Fruit fly (Drosophila melanogaster): Measurements from ENCODE around the gene CG18302.

Gene CG18302

dm6 chr2L:10502862-10503261 lies 31.3 kb upstream of the CG18302 start:
- no peak for TF ChIP-seq Rel (GFP tag; optimal IDR thresholded peaks at IDR 0.05)
- TF ChIP-seq Rel (tag; optimal IDR thresholded peaks at IDR 0.05): peak; percentile 78
- TF ChIP-seq dsf (GFP tag; optimal IDR thresholded peaks at IDR 0.05; ENCODE audit: borderline replicate concordance): no peak

- no peak for TF ChIP-seq Jra (GFP tag; optimal IDR thresholded peaks at IDR 0.05)
- TF ChIP-seq brk (GFP tag; optimal IDR thresholded peaks at IDR 0.05): no peak
- TF ChIP-seq Dif (GFP tag; optimal IDR thresholded peaks at IDR 0.05; ENCODE audit: partially characterized antibody): no peak
- no peak for TF ChIP-seq woc (GFP tag; optimal IDR thresholded peaks at IDR 0.05)
- TF ChIP-seq Vsx2 (GFP tag; optimal IDR thresholded peaks at IDR 0.05; ENCODE audit: partially characterized antibody): no peak
- no peak for TF ChIP-seq psq (GFP tag; optimal IDR thresholded peaks at IDR 0.05)
- no peak for TF ChIP-seq CrebA (GFP tag; optimal IDR thresholded peaks at IDR 0.05; ENCODE audit: borderline replicate concordance)
- no peak for TF ChIP-seq Rel (GFP tag; optimal IDR thresholded peaks at IDR 0.05)
- no peak for TF ChIP-seq Rel (tag; optimal IDR thresholded peaks at IDR 0.05)
- TF ChIP-seq usp (GFP tag; optimal IDR thresholded peaks at IDR 0.05): no peak
- TF ChIP-seq fru (GFP tag; optimal IDR thresholded peaks at IDR 0.05): no peak
- no peak for TF ChIP-seq lola (GFP tag; optimal IDR thresholded peaks at IDR 0.05)
- TF ChIP-seq h (GFP tag; optimal IDR thresholded peaks at IDR 0.05): no peak
- TF ChIP-seq GATAd (GFP tag; optimal IDR thresholded peaks at IDR 0.05): no peak
- no peak for TF ChIP-seq sv (GFP tag; optimal IDR thresholded peaks at IDR 0.05)
- no peak for TF ChIP-seq CG32264 (GFP tag; optimal IDR thresholded peaks at IDR 0.05)
- TF ChIP-seq Sp1 (GFP tag; optimal IDR thresholded peaks at IDR 0.05): no peak
- no peak for TF ChIP-seq Hr83 (GFP tag; optimal IDR thresholded peaks at IDR 0.05; ENCODE audit: poor library complexity, severe bottlenecking)
- no peak for TF ChIP-seq sage (GFP tag; optimal IDR thresholded peaks at IDR 0.05)
- TF ChIP-seq Hr78 (GFP tag; optimal IDR thresholded peaks at IDR 0.05): no peak
- no peak for TF ChIP-seq HLH106 (tag; optimal IDR thresholded peaks at IDR 0.05)
These were observed 30.7 kb upstream of the CG18302 start for dm6 chr2L:10503356-10503977.

dm6 chr2L:10504895-10505294 lies 29.2 kb upstream of the CG18302 start:
- TF ChIP-seq br (GFP tag; optimal IDR thresholded peaks at IDR 0.05): peak; percentile 31
- TF ChIP-seq Sp1 (GFP tag; optimal IDR thresholded peaks at IDR 0.05): peak; percentile 12
- TF ChIP-seq foxo (GFP tag; optimal IDR thresholded peaks at IDR 0.05): peak in 1 of 2 experiments; percentile 15
- TF ChIP-seq ey (GFP tag; optimal IDR thresholded peaks at IDR 0.05): no peak
- TF ChIP-seq rgr (GFP tag; optimal IDR thresholded peaks at IDR 0.05): peak; percentile 33
- TF ChIP-seq Hr83 (GFP tag; optimal IDR thresholded peaks at IDR 0.05; ENCODE audit: poor library complexity, severe bottlenecking): peak; percentile 84
- no peak for TF ChIP-seq psq (GFP tag; optimal IDR thresholded peaks at IDR 0.05)
- TF ChIP-seq h (GFP tag; optimal IDR thresholded peaks at IDR 0.05): peak; percentile 43

- TF ChIP-seq GATAd (GFP tag; optimal IDR thresholded peaks at IDR 0.05) (no peak), usp (GFP tag; optimal IDR thresholded peaks at IDR 0.05) (no peak), dsf (GFP tag; optimal IDR thresholded peaks at IDR 0.05; ENCODE audit: borderline replicate concordance) (no peak), brk (GFP tag; optimal IDR thresholded peaks at IDR 0.05) (no peak), jim (GFP tag; optimal IDR thresholded peaks at IDR 0.05) (no peak), sv (GFP tag; optimal IDR thresholded peaks at IDR 0.05) (no peak), Vsx2 (GFP tag; optimal IDR thresholded peaks at IDR 0.05; ENCODE audit: partially characterized antibody) (no peak), dl (GFP tag; optimal IDR thresholded peaks at IDR 0.05; ENCODE audit: insufficient read depth in 1 of 2, partially characterized antibody in 2 of 2) (no peak), br (GFP tag; optimal IDR thresholded peaks at IDR 0.05) (no peak), HLH106 (tag; optimal IDR thresholded peaks at IDR 0.05) (no peak), fru (GFP tag; optimal IDR thresholded peaks at IDR 0.05) (no peak), OdsH (GFP tag; optimal IDR thresholded peaks at IDR 0.05) (no peak), Jra (GFP tag; optimal IDR thresholded peaks at IDR 0.05) (no peak), foxo (GFP tag; optimal IDR thresholded peaks at IDR 0.05) (no peak), dmrt93B (GFP tag; optimal IDR thresholded peaks at IDR 0.05) (no peak), sage (GFP tag; optimal IDR thresholded peaks at IDR 0.05) (no peak), CG9705 (GFP tag; optimal IDR thresholded peaks at IDR 0.05) (no peak), woc (GFP tag; optimal IDR thresholded peaks at IDR 0.05) (no peak)
These were observed 28.8 kb upstream of the CG18302 start for dm6 chr2L:10505345-10505744.

All from whole organism, wandering third instar larva.